Fruit fly (Drosophila melanogaster) whole organism, prepupa: ENCODE measurements around the gene CG18418.

Experiments
- CG10631 ChIP-seq: fragments of 200-800 bp; sonication (Bioruptor generic); optimal IDR thresholded peaks from 2 replicates; lab custom pipeline; 2016; ENCODE audit warnings: missing biosample characterization, missing genetic modification characterization
- CG10669 ChIP-seq: fragments of 200-800 bp; sonication (Bioruptor generic); optimal IDR thresholded peaks from 3 replicates; lab custom pipeline; 2018; ENCODE audit warnings: missing biosample characterization, mild to moderate bottlenecking, missing genetic modification characterization, moderate library complexity
- CG11294 ChIP-seq: fragments of 200-800 bp; sonication (Bioruptor generic); IDR thresholded peaks from 2 replicates; pipeline ENCODE4 v1.3.6; 2022; ENCODE audit warnings: missing biosample characterization, missing genetic modification characterization
- CG11762 ChIP-seq: fragments of 200-800 bp; sonication (Bioruptor generic); optimal IDR thresholded peaks from 3 replicates; lab custom pipeline; 2016; ENCODE audit warnings: missing biosample characterization, missing genetic modification characterization; ENCODE audit not compliant: insufficient read depth
- CG11902 ChIP-seq: fragments of 200-800 bp; sonication (Bioruptor generic); optimal IDR thresholded peaks from 3 replicates; lab custom pipeline; 2016; ENCODE audit warnings: missing biosample characterization, missing genetic modification characterization
- CG1621 ChIP-seq: fragments of 200-800 bp; sonication (Bioruptor generic); optimal IDR thresholded peaks from 3 replicates; lab custom pipeline; 2018; ENCODE audit warnings: missing biosample characterization, mild to moderate bottlenecking, missing genetic modification characterization
- CG32006 ChIP-seq: fragments of 200-800 bp; sonication (Bioruptor generic); optimal IDR thresholded peaks from 3 replicates; lab custom pipeline; 2017; ENCODE audit warnings: missing biosample characterization, mild to moderate bottlenecking, missing genetic modification characterization
- CG34406 ChIP-seq: fragments of 200-800 bp; sonication (Bioruptor generic); optimal IDR thresholded peaks from 3 replicates; lab custom pipeline; 2016; ENCODE audit warnings: missing biosample characterization, missing genetic modification characterization
- CG4318 ChIP-seq: fragments of 200-800 bp; sonication (Bioruptor generic); optimal IDR thresholded peaks from 3 replicates; lab custom pipeline; 2017; ENCODE audit warnings: missing biosample characterization, mild to moderate bottlenecking, missing genetic modification characterization
- CG6163 ChIP-seq: fragments of 200-800 bp; sonication (Bioruptor generic); IDR thresholded peaks from 3 replicates; pipeline ENCODE4 v1.3.6; 2022; ENCODE audit warnings: missing biosample characterization, missing genetic modification characterization
- CG6276 ChIP-seq: fragments of 200-800 bp; sonication (Bioruptor generic); optimal IDR thresholded peaks from 2 replicates; lab custom pipeline; 2017; ENCODE audit warnings: missing biosample characterization, mild to moderate bottlenecking, missing genetic modification characterization
- CG6792 ChIP-seq: fragments of 200-800 bp; sonication (Bioruptor generic); optimal IDR thresholded peaks from 3 replicates; lab custom pipeline; 2016; ENCODE audit warnings: missing biosample characterization, missing genetic modification characterization
- CG6854 ChIP-seq: fragments of 200-800 bp; sonication (Bioruptor generic); optimal IDR thresholded peaks from 2 replicates; lab custom pipeline; 2017; ENCODE audit warnings: missing biosample characterization, mild to moderate bottlenecking, missing genetic modification characterization
- CG8119 ChIP-seq: fragments of 200-800 bp; sonication (Bioruptor generic); IDR thresholded peaks from 3 replicates; pipeline ENCODE4 v1.3.6; 2022; ENCODE audit warnings: missing biosample characterization, missing genetic modification characterization
- CG8319 ChIP-seq: fragments of 200-800 bp; sonication (Bioruptor generic); optimal IDR thresholded peaks from 3 replicates; lab custom pipeline; 2016; ENCODE audit warnings: missing biosample characterization, missing genetic modification characterization
- CG8632 ChIP-seq: fragments of 200-800 bp; sonication (Bioruptor generic); optimal IDR thresholded peaks from 3 replicates; lab custom pipeline; 2016; ENCODE audit warnings: missing biosample characterization, missing genetic modification characterization
- CG9139 ChIP-seq: fragments of 200-800 bp; sonication (Bioruptor generic); optimal IDR thresholded peaks from 3 replicates; lab custom pipeline; 2017; ENCODE audit warnings: missing biosample characterization, mild to moderate bottlenecking, missing genetic modification characterization
- Eip75B ChIP-seq: fragments of 200-800 bp; sonication (Bioruptor generic); optimal IDR thresholded peaks from 3 replicates; lab custom pipeline; 2016; ENCODE audit warnings: missing biosample characterization, missing genetic modification characterization
- Eip78C ChIP-seq: fragments of 200-800 bp; sonication (Bioruptor generic); peaks from one replicate; lab custom pipeline; 2016; ENCODE audit warnings: missing biosample characterization, missing genetic modification characterization
- Ets21C ChIP-seq: fragments of 200-800 bp; sonication (Bioruptor generic); optimal IDR thresholded peaks from 3 replicates; lab custom pipeline; 2016; ENCODE audit warnings: missing biosample characterization, missing genetic modification characterization
- Ets96B ChIP-seq: fragments of 200-800 bp; optimal IDR thresholded peaks from 2 replicates; lab custom pipeline; 2019; ENCODE audit warnings: missing biosample characterization, mild to moderate bottlenecking, missing genetic modification characterization, moderate library complexity
- Hr38 ChIP-seq: sonication (Bioruptor generic); optimal IDR thresholded peaks from 2 replicates; lab custom pipeline; 2016; ENCODE audit warnings: missing biosample characterization, missing genetic modification characterization
- Hr39 ChIP-seq: fragments of 200-800 bp; sonication (Bioruptor generic); optimal IDR thresholded peaks from 2 replicates; lab custom pipeline; 2016; ENCODE audit warnings: missing biosample characterization, missing genetic modification characterization
- Hr4 ChIP-seq: fragments of 200-800 bp; sonication (Bioruptor generic); optimal IDR thresholded peaks from 3 replicates; lab custom pipeline; 2016; ENCODE audit warnings: missing biosample characterization, missing genetic modification characterization
- Lpt ChIP-seq: fragments of 200-800 bp; sonication (Bioruptor generic); optimal IDR thresholded peaks from 3 replicates; lab custom pipeline; 2016; ENCODE audit warnings: missing biosample characterization, missing genetic modification characterization
- Met ChIP-seq: fragments of 200-800 bp; sonication (Bioruptor generic); optimal IDR thresholded peaks from 3 replicates; lab custom pipeline; 2016; ENCODE audit warnings: missing biosample characterization, missing genetic modification characterization
- OdsH ChIP-seq: fragments of 200-800 bp; sonication (Bioruptor generic); optimal IDR thresholded peaks from 3 replicates; lab custom pipeline; 2016; ENCODE audit warnings: missing biosample characterization, missing genetic modification characterization
- Smox ChIP-seq: fragments of 200-800 bp; sonication (Bioruptor generic); optimal IDR thresholded peaks from 3 replicates; lab custom pipeline; 2016; ENCODE audit warnings: missing biosample characterization, missing genetic modification characterization
- Sox102F ChIP-seq: fragments of 200-800 bp; sonication (Bioruptor generic); optimal IDR thresholded peaks from 2 replicates; lab custom pipeline; 2016; ENCODE audit warnings: missing biosample characterization, mild to moderate bottlenecking, missing genetic modification characterization
- Sox15 ChIP-seq: fragments of 200-800 bp; sonication (Bioruptor generic); optimal IDR thresholded peaks from 3 replicates; lab custom pipeline; 2016; ENCODE audit warnings: missing biosample characterization, missing genetic modification characterization
- achi ChIP-seq: fragments of 200-800 bp; sonication (Bioruptor generic); optimal IDR thresholded peaks from 3 replicates; lab custom pipeline; 2016; ENCODE audit warnings: missing biosample characterization, missing genetic modification characterization
- acj6 ChIP-seq: fragments of 200-800 bp; sonication (Bioruptor generic); optimal IDR thresholded peaks from 3 replicates; lab custom pipeline; 2016; ENCODE audit warnings: missing biosample characterization, missing genetic modification characterization
- dac ChIP-seq: fragments of 200-800 bp; sonication (Bioruptor generic); optimal IDR thresholded peaks from 2 replicates; lab custom pipeline; 2017; ENCODE audit warnings: missing biosample characterization, mild to moderate bottlenecking, missing genetic modification characterization
- eg ChIP-seq: fragments of 200-800 bp; sonication (Bioruptor generic); IDR thresholded peaks from 3 replicates; pipeline ENCODE4 v1.3.6; 2022; ENCODE audit warnings: missing biosample characterization, missing genetic modification characterization
- esn ChIP-seq: fragments of 200-800 bp; sonication (Bioruptor generic); optimal IDR thresholded peaks from 2 replicates; lab custom pipeline; 2016; ENCODE audit warnings: missing biosample characterization, mild to moderate bottlenecking, missing genetic modification characterization, moderate library complexity
- fd59A ChIP-seq: fragments of 200-800 bp; sonication (Bioruptor generic); optimal IDR thresholded peaks from 2 replicates; lab custom pipeline; 2017; ENCODE audit warnings: missing biosample characterization, mild to moderate bottlenecking, missing genetic modification characterization, missing genetic modification reagents
- fd85E ChIP-seq: fragments of 200-800 bp; sonication (Bioruptor generic); optimal IDR thresholded peaks from 3 replicates; lab custom pipeline; 2016; ENCODE audit warnings: missing biosample characterization, missing genetic modification characterization
- fkh ChIP-seq: fragments of 200-800 bp; sonication (Bioruptor generic); optimal IDR thresholded peaks from 3 replicates; lab custom pipeline; 2017; ENCODE audit warnings: missing biosample characterization, mild to moderate bottlenecking, missing genetic modification characterization, moderate library complexity
- lz ChIP-seq: fragments of 200-800 bp; sonication (Bioruptor generic); optimal IDR thresholded peaks from 3 replicates; lab custom pipeline; 2016; ENCODE audit warnings: missing biosample characterization, missing genetic modification characterization
- net ChIP-seq: fragments of 200-800 bp; sonication (Bioruptor generic); optimal IDR thresholded peaks from 3 replicates; lab custom pipeline; 2016; ENCODE audit warnings: missing biosample characterization, missing genetic modification characterization
- pdm3 ChIP-seq: fragments of 200-800 bp; sonication (Bioruptor generic); optimal IDR thresholded peaks from 3 replicates; lab custom pipeline; 2016; ENCODE audit warnings: missing biosample characterization, missing genetic modification characterization
- salr ChIP-seq, 2 experiments: fragments of 200-800 bp; sonication (Bioruptor generic); optimal IDR thresholded peaks; 3 replicates each; lab custom pipeline; 2016 to 2018; ENCODE audit warnings: missing biosample characterization in 2 of 2, missing genetic modification characterization in 2 of 2, mild to moderate bottlenecking in 1 of 2
- spab ChIP-seq: fragments of 200-800 bp; sonication (Bioruptor generic); optimal IDR thresholded peaks from 2 replicates; lab custom pipeline; 2017; ENCODE audit warnings: missing biosample characterization, mild to moderate bottlenecking, missing genetic modification characterization, missing genetic modification reagents
- ss ChIP-seq, 2 experiments: fragments of 200-800 bp; sonication (Bioruptor generic); optimal IDR thresholded peaks; 2 replicates in 1 of 2; 3 replicates in 1 of 2; lab custom pipeline; 2017 to 2018; ENCODE audit warnings: mild to moderate bottlenecking in 2 of 2, missing biosample characterization in 2 of 2, missing genetic modification characterization in 2 of 2, moderate library complexity in 1 of 2
- svp ChIP-seq: fragments of 200-800 bp; sonication (Bioruptor generic); peaks from one replicate; lab custom pipeline; 2016; ENCODE audit warnings: missing biosample characterization, missing genetic modification characterization
- topi ChIP-seq: fragments of 200-800 bp; sonication (Bioruptor generic); optimal IDR thresholded peaks from 3 replicates; lab custom pipeline; 2016; ENCODE audit warnings: missing biosample characterization, missing genetic modification characterization
- vri ChIP-seq: fragments of 200-800 bp; sonication (Bioruptor generic); optimal IDR thresholded peaks from 3 replicates; lab custom pipeline; 2016; ENCODE audit warnings: missing biosample characterization, mild to moderate bottlenecking, missing genetic modification characterization

CG18418 gene

dm6 chr3L:4694823-4695222 lies 5.0 kb upstream of the CG18418 start, which contains the start of gene CG15876:
TSS of gene CG15876 (minus strand) at chr3L:4694845.
- no peak for TF ChIP-seq Sox102F (GFP tag; lab: Kevin White, UChicago)
- no peak for TF ChIP-seq fd59A
- TF ChIP-seq CG9139 (GFP tag; lab: Kevin White, UChicago): no peak
- TF ChIP-seq Sox15 (GFP tag; lab: Kevin White, UChicago): no peak
- no peak for TF ChIP-seq lz
- TF ChIP-seq Smox: no peak
- no peak for TF ChIP-seq Hr39 (GFP tag; lab: Kevin White, UChicago)

- TF ChIP-seq CG6163 (0 out of 3 replicates have a peak, but pooled peaks have one; percentile 18), vri (GFP tag; lab: Kevin White, UChicago) (no peak), achi (GFP tag; lab: Kevin White, UChicago) (no peak), CG6276 (GFP tag; lab: Kevin White, UChicago) (no peak), Sox102F (GFP tag; lab: Kevin White, UChicago) (no peak), OdsH (no peak), lz (no peak), CG8319 (GFP tag; lab: Kevin White, UChicago) (no peak), CG8119 (GFP tag; lab: Robert Waterston, UW) (no peak), CG10669 (GFP tag; lab: Kevin White, UChicago) (no peak), CG11294 (no peak), CG34406 (no peak), CG32006 (GFP tag; lab: Kevin White, UChicago) (no peak), CG11762 (no peak), fkh (peak; percentile 46), Hr39 (GFP tag; lab: Kevin White, UChicago) (no peak), Ets96B (tag; lab: Kevin White, UChicago) (no peak), Hr4 (GFP tag; lab: Kevin White, UChicago) (no peak), Met (GFP tag; lab: Kevin White, UChicago) (peak; percentile 1), ss (GFP tag; optimal IDR thresholded peaks at IDR 0.05; lab: Kevin White, UChicago) (peak; percentile 1 to 51), CG6792 (GFP tag; lab: Kevin White, UChicago) (no peak), Eip75B (GFP tag; lab: Kevin White, UChicago) (no peak), CG1621 (tag; lab: Kevin White, UChicago) (peak; percentile 60), CG8632 (GFP tag; lab: Kevin White, UChicago) (no peak), Hr38 (GFP tag; lab: Kevin White, UChicago) (no peak), fd59A (no peak), acj6 (GFP tag; lab: Kevin White, UChicago) (no peak), pdm3 (GFP tag; lab: Kevin White, UChicago) (no peak), spab (GFP tag; lab: Kevin White, UChicago) (no peak), CG6854 (GFP tag; lab: Kevin White, UChicago) (peak; percentile 50), CG10631 (GFP tag; lab: Kevin White, UChicago) (no peak), svp (GFP tag; lab: Kevin White, UChicago) (peak; percentile 17), Ets21C (GFP tag; lab: Kevin White, UChicago) (no peak), Lpt (no peak), Sox15 (GFP tag; lab: Kevin White, UChicago) (no peak), CG9139 (GFP tag; lab: Kevin White, UChicago) (no peak), Smox (no peak), CG11902 (GFP tag; lab: Kevin White, UChicago) (no peak), eg (GFP tag; lab: Robert Waterston, UW) (peak; percentile 42; the same call in 2 of the 3 replicates), esn (GFP tag; lab: Kevin White, UChicago) (no peak), Eip78C (peak; percentile 69), dac (GFP tag; lab: Kevin White, UChicago) (no peak), CG4318 (GFP tag; lab: Kevin White, UChicago) (no peak), topi (no peak), salr (GFP tag; optimal IDR thresholded peaks at IDR 0.05; lab: Kevin White, UChicago) (no peak), fd85E (GFP tag; lab: Kevin White, UChicago) (no peak), net (GFP tag; lab: Kevin White, UChicago) (no peak)
Measured at dm6 chr3L:4692177-4693134, 2.6 kb upstream of the CG18418 start, which contains the start of gene RhoGEF64C. TSS of gene RhoGEF64C (plus strand) at chr3L:4692783.
